Fruit fly (Drosophila melanogaster) whole organism, wandering third instar larva: ENCODE results near the gene aus.

Source experiments
- Abd-B ChIP-seq: fragments of >200 bp; optimal IDR thresholded peaks from 2 replicates; lab custom pipeline; 2017; ENCODE audit warnings: missing biosample characterization, missing genetic modification characterization
- CG32264 ChIP-seq: fragments of 200-800 bp; sonication (Bioruptor generic); optimal IDR thresholded peaks from 2 replicates; lab custom pipeline; 2016; ENCODE audit warnings: missing biosample characterization, missing genetic modification characterization
- CG9705 ChIP-seq: fragments of 200-800 bp; sonication (Bioruptor generic); optimal IDR thresholded peaks from 2 replicates; lab custom pipeline; 2018; ENCODE audit warnings: missing biosample characterization, mild to moderate bottlenecking, missing genetic modification characterization
- CrebA ChIP-seq: fragments of 200-800 bp; sonication (Bioruptor generic); optimal IDR thresholded peaks from 2 replicates; lab custom pipeline; 2016; ENCODE audit warnings: missing biosample characterization, mild to moderate bottlenecking, missing genetic modification characterization, borderline replicate concordance
- Dfd ChIP-seq: fragments of >200 bp; optimal IDR thresholded peaks from 2 replicates; lab custom pipeline; 2017; ENCODE audit warnings: missing biosample characterization, missing genetic modification characterization
- Dif ChIP-seq: fragments of 200-275, 200-300 bp; sonication (Bioruptor generic); optimal IDR thresholded peaks from 2 replicates; lab custom pipeline; 2018; ENCODE audit warnings: missing biosample characterization, missing genetic modification characterization; ENCODE audit not compliant: partially characterized antibody
- GATAd ChIP-seq: sonication (Bioruptor generic); optimal IDR thresholded peaks from 2 replicates; lab custom pipeline; 2016; ENCODE audit warnings: missing biosample characterization, missing genetic modification characterization
- HLH106 ChIP-seq: fragments of 200-800 bp; optimal IDR thresholded peaks from 3 replicates; lab custom pipeline; 2019; ENCODE audit warnings: missing biosample characterization, mild to moderate bottlenecking, missing genetic modification characterization, moderate library complexity
- Hnf4 ChIP-seq: fragments of 200-800 bp; sonication (Bioruptor generic); optimal IDR thresholded peaks from 2 replicates; lab custom pipeline; 2016; ENCODE audit warnings: missing biosample characterization, mild to moderate bottlenecking, missing genetic modification characterization
- Hr78 ChIP-seq: fragments of >200 bp; optimal IDR thresholded peaks from 2 replicates; lab custom pipeline; 2017; ENCODE audit warnings: missing biosample characterization, missing genetic modification characterization
- Hr83 ChIP-seq: fragments of 200-300 bp; sonication (Bioruptor generic); optimal IDR thresholded peaks from 2 replicates; lab custom pipeline; 2016; ENCODE audit warnings: missing biosample characterization, mild to moderate bottlenecking, missing genetic modification characterization, moderate library complexity; ENCODE audit not compliant: poor library complexity, severe bottlenecking
- Jra ChIP-seq: sonication (Bioruptor generic); optimal IDR thresholded peaks from 2 replicates; lab custom pipeline; 2016; ENCODE audit warnings: missing biosample characterization, missing genetic modification characterization
- Mio ChIP-seq: sonication (Bioruptor generic); optimal IDR thresholded peaks from 2 replicates; lab custom pipeline; 2016; ENCODE audit warnings: missing biosample characterization, missing genetic modification characterization
- Myc ChIP-seq: fragments of >200 bp; optimal IDR thresholded peaks from 2 replicates; lab custom pipeline; 2017
- N ChIP-seq: fragments of >200 bp; optimal IDR thresholded peaks from 2 replicates; lab custom pipeline; 2018; ENCODE audit warnings: missing biosample characterization, missing external identifiers, missing genetic modification characterization
- OdsH ChIP-seq: fragments of 200-800 bp; sonication (Bioruptor generic); optimal IDR thresholded peaks from 2 replicates; lab custom pipeline; 2016; ENCODE audit warnings: missing biosample characterization, mild to moderate bottlenecking, missing genetic modification characterization
- Rel ChIP-seq, 2 experiments: fragments of 200-800 bp; sonication (Bioruptor generic) in 1 of 2; optimal IDR thresholded peaks; 2 replicates in 1 of 2; 3 replicates in 1 of 2; lab custom pipeline; 2016 to 2019; ENCODE audit warnings: mild to moderate bottlenecking in 2 of 2, missing biosample characterization in 2 of 2, missing genetic modification characterization in 2 of 2, moderate library complexity in 1 of 2
- Sp1 ChIP-seq: fragments of 200-800 bp; sonication (Bioruptor generic); optimal IDR thresholded peaks from 3 replicates; lab custom pipeline; 2019; ENCODE audit warnings: missing biosample characterization, mild to moderate bottlenecking, missing genetic modification characterization, moderate library complexity
- Vsx2 ChIP-seq: fragments of 200-300, 225-300 bp; sonication (Bioruptor generic); optimal IDR thresholded peaks from 2 replicates; lab custom pipeline; 2018; ENCODE audit warnings: missing biosample characterization, missing genetic modification characterization; ENCODE audit not compliant: partially characterized antibody
- br ChIP-seq: fragments of 200-800 bp; sonication (Bioruptor generic); optimal IDR thresholded peaks from 2 replicates; lab custom pipeline; 2016; ENCODE audit warnings: missing biosample characterization, missing genetic modification characterization
- brk ChIP-seq: fragments of 200-800 bp; sonication (Bioruptor generic); optimal IDR thresholded peaks from 2 replicates; lab custom pipeline; 2016; ENCODE audit warnings: missing biosample characterization, mild to moderate bottlenecking, missing genetic modification characterization
- dl ChIP-seq, 2 experiments: fragments of 175-275, 200-275 bp in 1 of 2; fragments of 200-275 bp in 1 of 2; sonication (Bioruptor generic); optimal IDR thresholded peaks; lab custom pipeline; 2018; ENCODE audit warnings: mild to moderate bottlenecking in 2 of 2, missing biosample characterization in 2 of 2, missing genetic modification characterization in 2 of 2, moderate library complexity in 2 of 2; ENCODE audit not compliant: partially characterized antibody in 2 of 2, insufficient read depth in 1 of 2
- dmrt93B ChIP-seq: fragments of 200-800 bp; sonication (Bioruptor generic); optimal IDR thresholded peaks from 2 replicates; lab custom pipeline; 2018; ENCODE audit warnings: missing biosample characterization, mild to moderate bottlenecking, missing genetic modification characterization
- dsf ChIP-seq: sonication (Bioruptor generic); optimal IDR thresholded peaks from 2 replicates; lab custom pipeline; 2016; ENCODE audit warnings: missing biosample characterization, missing genetic modification characterization, borderline replicate concordance
- ey ChIP-seq: fragments of 200-800 bp; sonication (Bioruptor generic); optimal IDR thresholded peaks from 2 replicates; lab custom pipeline; 2016; ENCODE audit warnings: missing biosample characterization, missing genetic modification characterization
- foxo ChIP-seq, 2 experiments: fragments of 200-800 bp; sonication (Bioruptor generic); optimal IDR thresholded peaks; 2 replicates in 1 of 2; 3 replicates in 1 of 2; lab custom pipeline; 2016 to 2017; ENCODE audit warnings: missing biosample characterization in 2 of 2, missing genetic modification characterization in 2 of 2
- fru ChIP-seq: fragments of 200-800 bp; sonication (Bioruptor generic); optimal IDR thresholded peaks from 3 replicates; lab custom pipeline; 2016; ENCODE audit warnings: missing biosample characterization, mild to moderate bottlenecking, missing genetic modification characterization
- h ChIP-seq: fragments of 200-800 bp; sonication (Bioruptor generic); optimal IDR thresholded peaks from 3 replicates; lab custom pipeline; 2016; ENCODE audit warnings: missing biosample characterization, mild to moderate bottlenecking, missing genetic modification characterization
- jim ChIP-seq: fragments of 175-275, 200-325 bp; sonication (Bioruptor generic); optimal IDR thresholded peaks from 2 replicates; lab custom pipeline; 2016; ENCODE audit warnings: missing biosample characterization, mild to moderate bottlenecking, missing genetic modification characterization
- lola ChIP-seq: fragments of >200 bp; optimal IDR thresholded peaks from 2 replicates; lab custom pipeline; 2017; ENCODE audit warnings: missing biosample characterization, missing genetic modification characterization
- pan ChIP-seq: fragments of >200 bp; optimal IDR thresholded peaks from 2 replicates; lab custom pipeline; 2017
- psq ChIP-seq: fragments of 200-800 bp; sonication (Bioruptor generic); optimal IDR thresholded peaks from 3 replicates; lab custom pipeline; 2017; ENCODE audit warnings: missing biosample characterization, mild to moderate bottlenecking, missing genetic modification characterization, moderate library complexity
- rgr ChIP-seq: fragments of 200-800 bp; sonication (Bioruptor generic); optimal IDR thresholded peaks from 3 replicates; lab custom pipeline; 2016; ENCODE audit warnings: missing biosample characterization, mild to moderate bottlenecking, missing genetic modification characterization
- sage ChIP-seq: fragments of 200-800 bp; sonication (Bioruptor generic); optimal IDR thresholded peaks from 2 replicates; lab custom pipeline; 2016; ENCODE audit warnings: missing biosample characterization, mild to moderate bottlenecking, missing genetic modification characterization
- sv ChIP-seq: fragments of 200-800 bp; sonication (Bioruptor generic); optimal IDR thresholded peaks from 3 replicates; lab custom pipeline; 2016; ENCODE audit warnings: missing biosample characterization, missing genetic modification characterization
- tai ChIP-seq: sonication (Bioruptor generic); optimal IDR thresholded peaks from 2 replicates; lab custom pipeline; 2016; ENCODE audit warnings: missing biosample characterization, missing genetic modification characterization
- usp ChIP-seq: fragments of >200 bp; optimal IDR thresholded peaks from 2 replicates; lab custom pipeline; 2017; ENCODE audit warnings: missing biosample characterization, missing genetic modification characterization
- woc ChIP-seq: sonication (Bioruptor generic); optimal IDR thresholded peaks from 2 replicates; lab custom pipeline; 2016; ENCODE audit warnings: missing biosample characterization, mild to moderate bottlenecking, missing genetic modification characterization

The aus gene

DNA sequence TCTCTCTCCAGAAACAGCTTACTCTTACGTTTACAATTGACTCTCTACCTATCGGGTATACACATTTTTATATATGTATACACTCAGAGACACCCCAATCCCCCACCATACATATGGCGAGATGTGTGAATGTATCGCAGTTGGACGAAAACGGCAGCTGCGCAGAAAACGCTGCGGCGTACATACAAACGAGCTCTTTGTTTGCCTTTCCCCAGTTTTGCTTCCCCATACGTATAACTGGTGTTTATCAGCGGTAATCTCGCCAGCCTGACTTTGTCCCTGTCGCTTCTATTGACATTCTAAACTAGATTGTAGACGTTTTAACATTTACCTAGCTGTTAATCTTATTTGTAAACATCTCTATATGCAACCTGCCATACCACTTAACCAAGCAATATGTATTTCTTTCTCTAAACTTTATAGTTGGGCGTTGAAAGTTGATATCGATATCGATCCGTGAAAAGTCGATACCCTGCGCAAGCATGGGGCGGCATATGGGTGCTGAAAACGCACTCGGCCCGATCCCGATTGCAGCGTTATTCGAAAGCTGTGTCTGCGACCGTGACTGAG lies 51.9 kb downstream of the aus start (continued):
- TF ChIP-seq tai (GFP tag; lab: Kevin White, UChicago) (peak; percentile 61), sv (no peak), CG9705 (GFP tag; lab: Kevin White, UChicago) (no peak), Dfd (GFP tag; lab: Kevin White, UChicago) (no peak), lola (no peak)

DNA sequence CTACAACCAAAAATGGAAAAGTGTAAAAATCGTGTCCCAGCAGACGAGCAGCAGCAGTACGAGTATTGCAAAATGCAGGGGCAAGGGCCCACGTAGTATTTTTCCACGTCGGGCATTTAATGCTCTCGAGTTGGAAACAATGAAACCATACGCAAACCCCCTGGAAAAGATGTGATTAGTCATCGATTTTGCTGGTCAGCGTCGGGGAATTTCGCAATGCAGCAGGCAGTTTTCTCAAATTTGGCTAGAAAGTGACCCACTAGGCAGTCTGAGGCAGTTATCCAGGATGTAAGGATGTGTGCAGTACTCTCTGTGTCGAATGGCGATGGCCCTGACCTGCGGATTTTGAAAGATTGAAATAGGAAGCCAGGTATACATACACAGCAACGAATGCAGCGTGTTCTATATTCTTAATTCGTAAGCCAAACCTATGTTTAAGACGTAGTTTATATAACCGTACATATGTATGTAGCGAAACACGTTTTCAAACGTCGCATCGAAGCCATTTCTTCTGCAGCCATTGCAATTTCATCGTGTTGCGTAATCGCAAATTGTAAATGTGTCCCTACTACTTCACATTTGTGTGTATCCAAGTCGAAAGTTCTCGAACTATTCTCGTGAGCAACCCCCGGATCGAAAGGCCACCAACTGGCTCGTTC lies 52.5 kb downstream of the aus start:
- TF ChIP-seq h (GFP tag; lab: Kevin White, UChicago) = no peak
- TF ChIP-seq Rel (GFP tag; optimal IDR thresholded peaks at IDR 0.05; lab: Kevin White, UChicago) = no peak
- peak; percentile 14 for TF ChIP-seq Rel (tag; optimal IDR thresholded peaks at IDR 0.05; lab: Kevin White, UChicago)

DNA sequence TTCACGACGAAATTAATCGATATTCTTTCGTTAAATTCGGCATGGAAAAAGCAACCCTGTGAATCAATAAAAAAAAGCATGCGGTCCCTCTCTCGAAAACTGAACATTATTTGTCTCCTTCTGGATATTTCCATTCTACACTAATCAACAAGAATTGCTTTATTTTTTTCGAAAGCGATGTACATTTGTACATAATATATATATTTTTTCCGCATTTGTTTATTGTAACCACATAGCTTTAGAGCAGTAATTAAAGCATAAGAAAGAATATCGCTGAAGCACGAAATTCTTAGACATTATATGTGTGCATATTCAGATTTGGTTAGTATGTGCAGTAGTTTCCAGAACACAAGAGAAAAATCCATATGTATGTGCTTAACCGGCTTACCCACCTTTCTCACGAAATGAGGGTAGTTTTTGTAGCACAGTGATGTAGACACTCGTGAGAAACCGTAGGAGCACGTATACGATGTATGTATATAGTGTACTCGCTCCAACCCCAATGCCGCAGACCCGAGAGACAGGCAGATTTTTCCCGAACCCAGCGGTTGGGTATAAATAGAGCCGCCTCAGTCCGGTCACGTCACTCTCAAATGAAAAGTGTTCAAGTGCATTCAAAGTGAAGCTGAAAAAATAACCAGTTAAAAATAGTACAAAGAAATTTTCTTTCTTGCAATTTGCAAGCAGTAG lies 53.2 kb downstream of the aus start:
- TF ChIP-seq Mio (GFP tag; lab: Kevin White, UChicago) (peak; percentile 51), dsf (GFP tag; lab: Kevin White, UChicago) (peak; percentile 9), pan (lab: Kevin White, UChicago) (no peak), usp (GFP tag; lab: Kevin White, UChicago) (no peak), Jra (GFP tag; lab: Kevin White, UChicago) (peak; percentile 3), Dif (GFP tag; lab: Kevin White, UChicago) (peak; percentile 57), Abd-B (no peak), psq (GFP tag; lab: Kevin White, UChicago) (peak; percentile 82), lola (no peak), sv (peak; percentile 75), br (GFP tag; lab: Kevin White, UChicago) (peak; percentile 82), brk (GFP tag; lab: Kevin White, UChicago) (peak; percentile 85), HLH106 (tag; lab: Kevin White, UChicago) (peak; percentile 92), CG32264 (peak; percentile 65), CG9705 (GFP tag; lab: Kevin White, UChicago) (peak; percentile 74), Vsx2 (GFP tag; lab: Kevin White, UChicago) (peak; percentile 47), GATAd (GFP tag; lab: Kevin White, UChicago) (no peak), Hr78 (GFP tag; lab: Kevin White, UChicago) (no peak), OdsH (GFP tag; lab: Kevin White, UChicago) (peak; percentile 89), CrebA (peak; percentile 72), h (GFP tag; lab: Kevin White, UChicago) (peak; percentile 94), Dfd (GFP tag; lab: Kevin White, UChicago) (no peak), fru (GFP tag; lab: Kevin White, UChicago) (peak; percentile 84), Rel (GFP tag; optimal IDR thresholded peaks at IDR 0.05; lab: Kevin White, UChicago) (peak; percentile 59), Rel (tag; optimal IDR thresholded peaks at IDR 0.05; lab: Kevin White, UChicago) (peak; percentile 52), dl (GFP tag; optimal IDR thresholded peaks at IDR 0.05; lab: Kevin White, UChicago; ENCODE audit: insufficient read depth in 1 of 2, partially characterized antibody in 2 of 2) (peak; percentile 38 to 47), Sp1 (peak; percentile 94), Hnf4 (GFP tag; lab: Kevin White, UChicago) (peak; percentile 62), ey (GFP tag; lab: Kevin White, UChicago) (peak; percentile 89), tai (GFP tag; lab: Kevin White, UChicago) (peak; percentile 53), dmrt93B (GFP tag; lab: Kevin White, UChicago) (peak; percentile 83), foxo (GFP tag; optimal IDR thresholded peaks at IDR 0.05; lab: Kevin White, UChicago) (peak; percentile 59 to 83), Hr83 (peak; percentile 93), N (no peak), rgr (GFP tag; lab: Kevin White, UChicago) (peak; percentile 91), sage (GFP tag; lab: Kevin White, UChicago) (peak; percentile 86), woc (GFP tag; lab: Kevin White, UChicago) (peak; percentile 90), Myc (lab: Kevin White, UChicago) (peak; percentile 24), jim (GFP tag; lab: Kevin White, UChicago) (peak; percentile 62)
